Worm (Caenorhabditis elegans): Measurements from ENCODE around the gene esyt-2.

DNA sequence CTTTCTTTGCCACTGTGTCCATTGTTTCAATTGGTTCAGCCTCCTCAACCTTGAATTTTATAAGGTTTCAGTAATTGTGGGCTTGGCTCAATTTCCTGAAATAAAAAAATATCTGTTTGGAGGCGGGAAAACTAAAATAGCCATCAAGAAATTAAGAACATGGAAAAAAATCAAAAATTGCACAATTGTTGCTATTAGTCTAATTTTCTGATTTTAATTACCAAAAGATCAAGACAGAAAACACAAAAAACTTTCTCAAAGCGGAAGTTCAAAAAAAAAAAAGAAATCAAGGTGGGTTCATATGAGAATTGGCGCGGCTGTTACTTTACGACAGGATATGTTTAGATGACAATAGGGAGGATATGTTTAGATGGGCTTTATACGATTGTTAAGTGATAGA, at the start of gene esyt-2:
- TF ChIP-seq pqm-1 (tag; optimal IDR thresholded peaks at IDR 0.05) (no peak), hlh-8 (tag; optimal IDR thresholded peaks at IDR 0.05) (no peak), pha-4 (tag; optimal IDR thresholded peaks at IDR 0.05) (no peak), lin-11 (tag; optimal IDR thresholded peaks at IDR 0.05) (no peak), T23F11.4 (GFP tag; optimal IDR thresholded peaks at IDR 0.05) (no peak), ama-1 (optimal IDR thresholded peaks at IDR 0.05) (no peak), ceh-18 (tag; optimal IDR thresholded peaks at IDR 0.05) (no peak), rnt-1 (tag; optimal IDR thresholded peaks at IDR 0.05) (no peak)

All from whole organism, late embryonic.